Fruit fly (Drosophila melanogaster) whole organism, embryonic: Measurements from ENCODE around the gene Cul5.

Source experiments
- Abd-B ChIP-seq: fragments of 200-800 bp; sonication (Bioruptor generic); optimal IDR thresholded peaks from 2 replicates; lab custom pipeline; 2018; ENCODE audit warnings: missing biosample characterization, mild to moderate bottlenecking, missing genetic modification characterization, moderate library complexity
- CG10267 ChIP-seq: fragments of 200-800 bp; sonication (Bioruptor generic); optimal IDR thresholded peaks from 2 replicates; lab custom pipeline; 2018; ENCODE audit warnings: missing biosample characterization, mild to moderate bottlenecking, missing genetic modification characterization, moderate library complexity
- CG10543 ChIP-seq: fragments of 200-800 bp; sonication (Bioruptor generic); optimal IDR thresholded peaks from 3 replicates; lab custom pipeline; 2017; ENCODE audit warnings: missing biosample characterization, mild to moderate bottlenecking, missing genetic modification characterization, moderate library complexity
- CG10959 ChIP-seq: fragments of 200-800 bp; sonication (Bioruptor generic); IDR thresholded peaks from 2 replicates; pipeline ENCODE4 v1.3.6; 2022; ENCODE audit warnings: missing biosample characterization, missing genetic modification characterization
- CG11504 ChIP-seq: fragments of 200-800 bp; sonication (Bioruptor generic); optimal IDR thresholded peaks from 3 replicates; lab custom pipeline; 2019; ENCODE audit warnings: missing biosample characterization, mild to moderate bottlenecking, missing genetic modification characterization, moderate library complexity
- CG12391 ChIP-seq: fragments of 200-800 bp; sonication (Bioruptor generic); optimal IDR thresholded peaks from 3 replicates; lab custom pipeline; 2018; ENCODE audit warnings: missing biosample characterization, mild to moderate bottlenecking, missing genetic modification characterization, moderate library complexity
- CG13775 ChIP-seq: fragments of 200-800 bp; sonication (Bioruptor generic); optimal IDR thresholded peaks from 3 replicates; lab custom pipeline; 2017; ENCODE audit warnings: missing biosample characterization, mild to moderate bottlenecking, missing genetic modification characterization
- CG13894 ChIP-seq: fragments of 200-800 bp; sonication (Bioruptor generic); optimal IDR thresholded peaks from 3 replicates; lab custom pipeline; 2018; ENCODE audit warnings: missing biosample characterization, mild to moderate bottlenecking, missing genetic modification characterization, moderate library complexity
- CG14667 ChIP-seq: fragments of 200-800 bp; sonication (Bioruptor generic); IDR thresholded peaks from 2 replicates; pipeline ENCODE4 v1.3.6; 2022; ENCODE audit warnings: missing biosample characterization, missing genetic modification characterization
- CG17328 ChIP-seq: fragments of 200-800 bp; sonication (Bioruptor generic); IDR thresholded peaks from 2 replicates; pipeline ENCODE4 v1.3.6; 2022; ENCODE audit warnings: missing biosample characterization, missing genetic modification characterization
- CG17361 ChIP-seq: fragments of 200-800 bp; sonication (Bioruptor generic); IDR thresholded peaks from 3 replicates; pipeline ENCODE4 v1.3.6; 2022; ENCODE audit warnings: missing biosample characterization, missing genetic modification characterization
- CG17568 ChIP-seq: fragments of 200-800 bp; sonication (Bioruptor generic); optimal IDR thresholded peaks from 2 replicates; lab custom pipeline; 2018; ENCODE audit warnings: missing biosample characterization, mild to moderate bottlenecking, missing genetic modification characterization, moderate library complexity
- CG2712 ChIP-seq: fragments of 200-800 bp; optimal IDR thresholded peaks from 3 replicates; lab custom pipeline; 2019; ENCODE audit warnings: missing biosample characterization, mild to moderate bottlenecking, missing genetic modification characterization, moderate library complexity
- CG32767 ChIP-seq: fragments of 200-800 bp; sonication (Bioruptor generic); IDR thresholded peaks from 2 replicates; pipeline ENCODE4 v1.3.6; 2022; ENCODE audit warnings: missing biosample characterization, missing genetic modification characterization
- CG34224 ChIP-seq: fragments of 200-800 bp; sonication (Bioruptor generic); IDR thresholded peaks from 3 replicates; pipeline ENCODE4 v1.3.6; 2022; ENCODE audit warnings: missing biosample characterization, missing genetic modification characterization; ENCODE audit not compliant: partially characterized antibody
- CG34422 ChIP-seq: fragments of 200-800 bp; sonication (Bioruptor generic); IDR thresholded peaks from 3 replicates; pipeline ENCODE4 v1.3.6; 2022; ENCODE audit warnings: missing biosample characterization, missing genetic modification characterization
- CG3995 ChIP-seq: fragments of 200-800 bp; sonication (Bioruptor generic); optimal IDR thresholded peaks from 3 replicates; lab custom pipeline; 2016; ENCODE audit warnings: missing biosample characterization, missing genetic modification characterization
- CG7745 ChIP-seq: fragments of 200-800 bp; sonication (Bioruptor generic); optimal IDR thresholded peaks from 2 replicates; lab custom pipeline; 2018; ENCODE audit warnings: missing biosample characterization, mild to moderate bottlenecking, missing genetic modification characterization, moderate library complexity
- CG7928 ChIP-seq: fragments of 200-800 bp; sonication (Bioruptor generic); optimal IDR thresholded peaks from 2 replicates; lab custom pipeline; 2017; ENCODE audit warnings: missing biosample characterization, mild to moderate bottlenecking, missing genetic modification characterization
- CG8388 ChIP-seq: fragments of 200-800 bp; sonication (Bioruptor generic); optimal IDR thresholded peaks from 2 replicates; lab custom pipeline; 2019; ENCODE audit warnings: missing biosample characterization, mild to moderate bottlenecking, missing genetic modification characterization, moderate library complexity
- CG8924 ChIP-seq: fragments of 200-800 bp; optimal IDR thresholded peaks from 3 replicates; lab custom pipeline; 2019; ENCODE audit warnings: missing biosample characterization, mild to moderate bottlenecking, missing genetic modification characterization, moderate library complexity
- CG9817 ChIP-seq: fragments of 200-800 bp; sonication (Bioruptor generic); optimal IDR thresholded peaks from 2 replicates; lab custom pipeline; 2018; ENCODE audit warnings: missing biosample characterization, mild to moderate bottlenecking, missing genetic modification characterization, moderate library complexity
- CHES-1-like ChIP-seq: fragments of 200-800 bp; sonication (Bioruptor generic); optimal IDR thresholded peaks from 2 replicates; lab custom pipeline; 2016; ENCODE audit warnings: missing biosample characterization, missing genetic modification characterization
- Dek ChIP-seq: fragments of 200-800 bp; sonication (Bioruptor generic); optimal IDR thresholded peaks from 3 replicates; lab custom pipeline; 2019; ENCODE audit warnings: missing biosample characterization, mild to moderate bottlenecking, missing genetic modification characterization, moderate library complexity
- Dll ChIP-seq: fragments of 200-800 bp; sonication (Bioruptor generic); IDR thresholded peaks from 4 replicates; pipeline ENCODE4 v1.3.6; 2022; ENCODE audit warnings: missing biosample characterization, missing genetic modification characterization; ENCODE audit not compliant: partially characterized antibody
- Elba2 ChIP-seq: fragments of 200-800 bp; sonication (Bioruptor generic); optimal IDR thresholded peaks from 3 replicates; lab custom pipeline; 2016; ENCODE audit warnings: missing biosample characterization, missing genetic modification characterization
- Nf-YA ChIP-seq: fragments of 200-800 bp; sonication (Bioruptor generic); IDR thresholded peaks from 2 replicates; pipeline ENCODE4 v1.3.6; 2022; ENCODE audit warnings: missing biosample characterization, missing genetic modification characterization
- Xrp1 ChIP-seq: fragments of 200-800 bp; sonication (Bioruptor generic); IDR thresholded peaks from 2 replicates; pipeline ENCODE4 v1.3.6; 2022; ENCODE audit warnings: missing biosample characterization, missing genetic modification characterization
- abd-A ChIP-seq: fragments of 200-800 bp; sonication (Bioruptor generic); optimal IDR thresholded peaks from 3 replicates; lab custom pipeline; 2019; ENCODE audit warnings: missing biosample characterization, mild to moderate bottlenecking, missing genetic modification characterization, moderate library complexity
- ash1 ChIP-seq: fragments of 200-800 bp; sonication (Bioruptor generic); optimal IDR thresholded peaks from 2 replicates; lab custom pipeline; 2018; ENCODE audit warnings: missing biosample characterization, mild to moderate bottlenecking, missing genetic modification characterization
- bcd ChIP-seq: fragments of 200-800 bp; sonication (Bioruptor generic); optimal IDR thresholded peaks from 2 replicates; lab custom pipeline; 2017; ENCODE audit warnings: missing biosample characterization, mild to moderate bottlenecking, missing genetic modification characterization
- bigmax ChIP-seq: fragments of 200-800 bp; sonication (Bioruptor generic); optimal IDR thresholded peaks from 2 replicates; lab custom pipeline; 2018; ENCODE audit warnings: missing biosample characterization, mild to moderate bottlenecking, missing genetic modification characterization
- bsh ChIP-seq, 2 experiments: fragments of 200-800 bp; sonication (Bioruptor generic); optimal IDR thresholded peaks; 2 replicates each; lab custom pipeline; 2017 to 2018; ENCODE audit warnings: mild to moderate bottlenecking in 2 of 2, missing biosample characterization in 2 of 2, missing genetic modification characterization in 2 of 2, moderate library complexity in 1 of 2
- cg ChIP-seq: fragments of 200-800 bp; sonication (Bioruptor generic); optimal IDR thresholded peaks from 3 replicates; lab custom pipeline; 2019; ENCODE audit warnings: missing biosample characterization, mild to moderate bottlenecking, missing genetic modification characterization, moderate library complexity
- dmrt99B ChIP-seq: fragments of 200-800 bp; sonication (Bioruptor generic); optimal IDR thresholded peaks from 2 replicates; lab custom pipeline; 2018; ENCODE audit warnings: missing biosample characterization, mild to moderate bottlenecking, missing genetic modification characterization, moderate library complexity
- gce ChIP-seq: fragments of 200-800 bp; sonication (Bioruptor generic); IDR thresholded peaks from 3 replicates; pipeline ENCODE4 v1.3.6; 2022; ENCODE audit warnings: missing biosample characterization, missing genetic modification characterization
- jigr1 ChIP-seq: fragments of 200-800 bp; sonication (Bioruptor generic); IDR thresholded peaks from 3 replicates; pipeline ENCODE4 v1.3.6; 2022; ENCODE audit warnings: missing biosample characterization, missing genetic modification characterization
- kah ChIP-seq: fragments of 200-800 bp; sonication (Bioruptor generic); optimal IDR thresholded peaks from 2 replicates; lab custom pipeline; 2018; ENCODE audit warnings: missing biosample characterization, mild to moderate bottlenecking, missing genetic modification characterization
- p53 ChIP-seq: fragments of 200-800 bp; sonication (Bioruptor generic); optimal IDR thresholded peaks from 2 replicates; lab custom pipeline; 2016; ENCODE audit warnings: missing biosample characterization, missing genetic modification characterization
- pita ChIP-seq: fragments of 200-800 bp; sonication (Bioruptor generic); optimal IDR thresholded peaks from 2 replicates; lab custom pipeline; 2017; ENCODE audit warnings: missing biosample characterization, mild to moderate bottlenecking, missing genetic modification characterization
- row ChIP-seq: fragments of 200-800 bp; sonication (Bioruptor generic); IDR thresholded peaks from 3 replicates; pipeline ENCODE4 v1.3.6; 2022; ENCODE audit warnings: missing biosample characterization, missing genetic modification characterization
- run ChIP-seq: fragments of 200-800 bp; sonication (Bioruptor generic); optimal IDR thresholded peaks from 3 replicates; lab custom pipeline; 2018; ENCODE audit warnings: missing biosample characterization, mild to moderate bottlenecking, missing genetic modification characterization
- scrt ChIP-seq: fragments of 200-800 bp; sonication (Bioruptor generic); optimal IDR thresholded peaks from 2 replicates; lab custom pipeline; 2018; ENCODE audit warnings: missing biosample characterization, mild to moderate bottlenecking, missing genetic modification characterization, moderate library complexity
- slbo ChIP-seq: fragments of 200-800 bp; sonication (Bioruptor generic); IDR thresholded peaks from 2 replicates; pipeline ENCODE4 v1.3.6; 2022; ENCODE audit warnings: missing biosample characterization, missing genetic modification characterization
- slou ChIP-seq: fragments of 200-800 bp; sonication (Bioruptor generic); optimal IDR thresholded peaks from 3 replicates; lab custom pipeline; 2016; ENCODE audit warnings: missing biosample characterization, missing genetic modification characterization
- tin ChIP-seq: fragments of 200-800 bp; sonication (Bioruptor generic); optimal IDR thresholded peaks from 3 replicates; lab custom pipeline; 2016; ENCODE audit warnings: missing biosample characterization, missing genetic modification characterization
- toy ChIP-seq: fragments of 200-800 bp; sonication (Bioruptor generic); IDR thresholded peaks from 2 replicates; pipeline ENCODE4 v1.3.6; 2022; ENCODE audit warnings: missing biosample characterization, missing genetic modification characterization
- z ChIP-seq: fragments of 200-800 bp; sonication (Bioruptor generic); IDR thresholded peaks from 3 replicates; pipeline ENCODE4 v1.3.6; 2022; ENCODE audit warnings: missing biosample characterization, missing genetic modification characterization
- zf30C ChIP-seq: fragments of 200-800 bp; sonication (Bioruptor generic); optimal IDR thresholded peaks from 3 replicates; lab custom pipeline; 2018; ENCODE audit warnings: missing biosample characterization, mild to moderate bottlenecking, missing genetic modification characterization

The Cul5 gene

dm6 chr3R:29040526-29041195, 22.1 kb downstream of the Cul5 start (continued):
- TF ChIP-seq Dek (no peak), cg (no peak), CG34422 (GFP tag; lab: Robert Waterston, UW) (no peak; the same call in 2 of the 3 replicates), Abd-B (GFP tag; lab: Kevin White, UChicago) (no peak), row (peak; percentile 66), CG17328 (GFP tag; lab: Robert Waterston, UW) (0 out of 2 replicates have a peak, but pooled peaks have one; percentile 28), CG8924 (tag; lab: Kevin White, UChicago) (peak; percentile 76), dmrt99B (tag; lab: Kevin White, UChicago) (no peak), bcd (no peak), CG10959 (GFP tag; lab: Robert Waterston, UW) (no peak), CG32767 (GFP tag; lab: Robert Waterston, UW) (peak; percentile 60; the same call in 1 of the 2 replicates), tin (GFP tag; lab: Kevin White, UChicago) (peak; percentile 43), scrt (GFP tag; lab: Kevin White, UChicago) (peak; percentile 48), CG11504 (tag; lab: Kevin White, UChicago) (no peak), CG7745 (tag; lab: Kevin White, UChicago) (no peak), gce (GFP tag; lab: Robert Waterston, UW) (no peak), ash1 (GFP tag; lab: Kevin White, UChicago) (no peak), CHES-1-like (GFP tag; lab: Kevin White, UChicago) (no peak), Elba2 (GFP tag; lab: Kevin White, UChicago) (no peak), CG10267 (tag; lab: Kevin White, UChicago) (peak; percentile 59), CG12391 (no peak), kah (peak; percentile 29), CG17568 (no peak), bsh (GFP tag; optimal IDR thresholded peaks at IDR 0.05; lab: Kevin White, UChicago) (peak; percentile 46 to 59), Xrp1 (GFP tag; lab: Robert Waterston, UW) (peak; percentile 48; the same call in 1 of the 2 replicates), toy (GFP tag; lab: Robert Waterston, UW) (0 out of 2 replicates have a peak, but pooled peaks have one; percentile 9), zf30C (GFP tag; lab: Kevin White, UChicago) (no peak), run (peak; percentile 77), Dll (no peak), CG13894 (tag; lab: Kevin White, UChicago) (no peak), CG7928 (GFP tag; lab: Kevin White, UChicago) (no peak), p53 (GFP tag; lab: Kevin White, UChicago) (no peak), z (no peak), CG34224 (GFP tag; lab: Robert Waterston, UW) (no peak), CG17361 (GFP tag; lab: Robert Waterston, UW) (no peak; the same call in 2 of the 3 replicates), CG10543 (GFP tag; lab: Kevin White, UChicago) (no peak), slbo (GFP tag; lab: Robert Waterston, UW) (peak; percentile 46), CG8388 (GFP tag; lab: Kevin White, UChicago) (peak; percentile 58), CG9817 (tag; lab: Kevin White, UChicago) (peak; percentile 67), CG14667 (GFP tag; lab: Robert Waterston, UW) (no peak), CG3995 (GFP tag; lab: Kevin White, UChicago) (no peak), CG13775 (GFP tag; lab: Kevin White, UChicago) (peak; percentile 51), pita (GFP tag; lab: Kevin White, UChicago) (no peak), CG2712 (peak; percentile 76), bigmax (GFP tag; lab: Kevin White, UChicago) (no peak), jigr1 (GFP tag; lab: Robert Waterston, UW) (no peak), abd-A (tag; lab: Kevin White, UChicago) (no peak), Nf-YA (GFP tag; lab: Robert Waterston, UW) (no peak), slou (GFP tag; lab: Kevin White, UChicago) (peak; percentile 31)
